Worm (Caenorhabditis elegans): ENCODE results near the gene C50E3.13.

C50E3.13 gene

DNA sequence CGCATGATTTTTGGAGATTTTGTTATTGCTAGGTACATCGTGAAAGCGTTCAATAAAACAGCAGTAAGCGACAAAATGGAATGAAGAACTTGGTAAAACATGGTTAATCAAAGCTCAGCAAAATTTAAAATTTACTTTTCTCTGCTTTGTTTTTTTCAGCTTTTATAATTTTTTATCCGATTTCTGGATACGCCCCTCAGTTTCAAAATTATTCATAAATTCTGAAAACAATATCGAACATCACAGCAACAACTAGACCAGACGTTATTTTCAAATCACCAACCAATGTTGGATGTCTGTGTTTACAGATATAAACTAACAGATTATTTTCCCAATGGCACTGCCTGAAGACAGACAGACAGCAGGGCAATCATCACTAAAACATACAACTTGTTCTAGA lies 10.6 kb upstream of the C50E3.13 start, which contains the start of gene srd-31:
srd-31 (minus strand) TSS at position 101 of the 400 bp plus-strand sequence.
- TF ChIP-seq fkh-10 (GFP tag; optimal IDR thresholded peaks at IDR 0.05), result no peak
- no peak for TF ChIP-seq ceh-9 (tag; optimal IDR thresholded peaks at IDR 0.05)
- TF ChIP-seq F13H6.1 (tag; optimal IDR thresholded peaks at IDR 0.05), result no peak
- TF ChIP-seq ceh-30 (tag; optimal IDR thresholded peaks at IDR 0.05), result no peak
- no peak for TF ChIP-seq pqm-1 (tag; optimal IDR thresholded peaks at IDR 0.05)
- TF ChIP-seq madf-2 (tag; optimal IDR thresholded peaks at IDR 0.05), result no peak
- TF ChIP-seq ceh-24 (tag; optimal IDR thresholded peaks at IDR 0.05), result no peak
- no peak for TF ChIP-seq ceh-18 (tag; optimal IDR thresholded peaks at IDR 0.05)
- TF ChIP-seq pha-2 (tag; optimal IDR thresholded peaks at IDR 0.05), result no peak
- no peak for TF ChIP-seq tbx-2 (tag; optimal IDR thresholded peaks at IDR 0.05)
- no peak for TF ChIP-seq rnt-1 (tag; optimal IDR thresholded peaks at IDR 0.05)
- TF ChIP-seq fkh-6 (tag; optimal IDR thresholded peaks at IDR 0.05), result no peak
- no peak for TF ChIP-seq sox-4 (tag; optimal IDR thresholded peaks at IDR 0.05)
- no peak for TF ChIP-seq sox-2 (GFP tag; IDR thresholded peaks at IDR 0.05)
- TF ChIP-seq ceh-14 (tag; optimal IDR thresholded peaks at IDR 0.05), result no peak
- no peak for TF ChIP-seq ceh-45 (GFP tag; IDR thresholded peaks at IDR 0.05)
- no peak for TF ChIP-seq sdc-2 (tag; optimal IDR thresholded peaks at IDR 0.05)
- no peak for TF ChIP-seq lin-11 (tag; optimal IDR thresholded peaks at IDR 0.05)

DNA sequence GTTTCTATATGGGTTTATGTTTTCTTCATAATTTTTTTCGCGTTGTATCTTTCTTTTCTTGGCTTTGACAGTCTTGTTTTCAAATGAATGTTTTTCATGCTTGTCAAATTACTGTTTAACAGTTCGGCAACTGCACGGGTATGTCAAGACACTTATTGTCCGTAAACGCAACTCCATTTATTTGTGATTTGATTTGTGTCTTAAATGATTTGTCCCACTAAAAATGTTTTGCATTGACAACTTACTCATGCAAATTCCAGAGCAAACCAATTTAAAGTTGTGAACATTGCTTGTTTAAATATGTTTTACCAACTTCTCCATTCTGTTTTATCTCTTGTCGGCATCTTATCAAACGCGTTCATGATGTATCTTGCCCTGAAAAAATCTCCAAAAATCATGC lies 7.7 kb upstream of the C50E3.13 start, which contains the start of gene srd-25:
srd-25 (plus strand) TSS at position 301 of the 400 bp plus-strand sequence.
- no peak for TF ChIP-seq npax-4 (tag; optimal IDR thresholded peaks at IDR 0.05)
- no peak for TF ChIP-seq ceh-22 (tag; optimal IDR thresholded peaks at IDR 0.05)
- TF ChIP-seq unc-55 (GFP tag; optimal IDR thresholded peaks at IDR 0.05), result no peak
- no peak for TF ChIP-seq hlh-30 (tag; optimal IDR thresholded peaks at IDR 0.05; ENCODE audit: insufficient read depth)
- TF ChIP-seq nfya-1 (tag; optimal IDR thresholded peaks at IDR 0.05), result no peak
- TF ChIP-seq ceh-19 (GFP tag; optimal IDR thresholded peaks at IDR 0.05), result no peak
- TF ChIP-seq hlh-6 (tag; optimal IDR thresholded peaks at IDR 0.05), result no peak
- TF ChIP-seq rnt-1 (tag; optimal IDR thresholded peaks at IDR 0.05), result no peak
- TF ChIP-seq C38D4.7 (GFP tag; optimal IDR thresholded peaks at IDR 0.05), result no peak
- TF ChIP-seq che-1 (tag; optimal IDR thresholded peaks at IDR 0.05), result no peak
- no peak for TF ChIP-seq hlh-8 (tag; optimal IDR thresholded peaks at IDR 0.05)
- TF ChIP-seq sox-2 (GFP tag; IDR thresholded peaks at IDR 0.05), result no peak
- no peak for TF ChIP-seq gmeb-2 (tag; optimal IDR thresholded peaks at IDR 0.05)
- TF ChIP-seq ceh-48 (tag; optimal IDR thresholded peaks at IDR 0.05), result no peak
- no peak for TF ChIP-seq K02D7.2 (tag; optimal IDR thresholded peaks at IDR 0.05)

DNA sequence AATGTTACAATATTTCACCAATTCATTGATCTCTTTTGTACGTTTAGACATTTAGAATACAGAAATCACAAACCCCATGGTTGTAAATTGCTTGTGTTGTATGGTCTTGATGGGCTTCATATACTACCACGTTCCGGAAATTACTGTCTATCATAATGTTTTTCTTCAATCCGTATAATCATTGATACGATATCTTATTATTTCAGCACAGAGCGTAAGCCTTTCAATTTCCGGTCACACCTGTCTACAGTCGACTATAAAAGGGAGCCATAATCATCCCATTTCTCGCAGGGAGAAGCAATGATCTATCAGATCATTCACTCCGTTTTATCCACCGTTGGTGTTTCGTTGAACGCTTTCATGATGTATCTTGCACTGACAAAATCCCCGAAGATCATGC lies 5.5 kb upstream of the C50E3.13 start, which contains the start of gene srd-30:
srd-30 (plus strand) TSS at position 301 of the 400 bp plus-strand sequence.
- no peak for TF ChIP-seq npax-4 (tag; optimal IDR thresholded peaks at IDR 0.05)
- TF ChIP-seq K02D7.2 (tag; optimal IDR thresholded peaks at IDR 0.05), result no peak
- TF ChIP-seq tbx-7 (tag; optimal IDR thresholded peaks at IDR 0.05), result no peak
- TF ChIP-seq lin-11 (tag; optimal IDR thresholded peaks at IDR 0.05), result no peak
- no peak for TF ChIP-seq sdc-2 (tag; optimal IDR thresholded peaks at IDR 0.05)
- no peak for TF ChIP-seq pat-9 (tag; optimal IDR thresholded peaks at IDR 0.05)
- TF ChIP-seq madf-2 (tag; optimal IDR thresholded peaks at IDR 0.05), result no peak
- no peak for TF ChIP-seq ceh-34 (tag; optimal IDR thresholded peaks at IDR 0.05)
- TF ChIP-seq ets-4 (tag; optimal IDR thresholded peaks at IDR 0.05), result no peak
- TF ChIP-seq rnt-1 (tag; optimal IDR thresholded peaks at IDR 0.05), result no peak
- no peak for TF ChIP-seq fkh-10 (GFP tag; optimal IDR thresholded peaks at IDR 0.05)
- TF ChIP-seq fkh-6 (tag; optimal IDR thresholded peaks at IDR 0.05), result no peak
- no peak for TF ChIP-seq ceh-24 (tag; optimal IDR thresholded peaks at IDR 0.05)
- no peak for TF ChIP-seq elt-2 (tag; optimal IDR thresholded peaks at IDR 0.05)

DNA sequence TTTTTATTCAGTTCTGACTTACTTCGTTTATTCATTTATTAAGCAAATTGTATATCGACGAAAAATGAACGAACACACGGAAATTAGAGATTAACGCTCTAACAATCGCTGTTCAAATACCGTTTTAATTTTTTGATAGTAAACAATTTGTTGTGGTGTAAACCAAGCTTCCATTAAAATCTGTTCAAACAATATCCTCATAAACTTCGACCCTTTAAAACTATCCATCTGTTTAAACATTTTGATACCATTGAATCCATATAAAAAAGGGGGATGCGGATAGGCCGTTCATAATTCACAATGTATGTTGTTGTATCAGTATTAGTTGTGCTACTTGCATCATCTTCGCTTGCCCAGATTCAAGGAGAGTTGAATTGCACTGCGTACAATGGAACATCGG lies 2.5 kb upstream of the C50E3.13 start, which contains the start of gene F07C4.6:
F07C4.6 (plus strand) TSS at position 301 of the 400 bp plus-strand sequence.
- TF ChIP-seq unc-42 (tag; optimal IDR thresholded peaks at IDR 0.05) (no peak), eyg-1 (tag; optimal IDR thresholded peaks at IDR 0.05) (no peak), K09A11.1 (tag; optimal IDR thresholded peaks at IDR 0.05; ENCODE audit: insufficient read depth) (no peak), ceh-34 (tag; optimal IDR thresholded peaks at IDR 0.05) (no peak), sox-4 (tag; optimal IDR thresholded peaks at IDR 0.05) (no peak)

All from whole organism, late embryonic.